Fruit fly (Drosophila melanogaster) whole organism, embryonic: ENCODE data around the gene Ntf-2.
A peak's percentile ranks its signal among the peaks of the same experiment; 100 is the strongest.

Source experiments
- B-H2 ChIP-seq: fragments of 200-800 bp; sonication (Bioruptor generic); optimal IDR thresholded peaks from 2 replicates; lab custom pipeline; 2018; ENCODE audit warnings: missing biosample characterization, mild to moderate bottlenecking, missing genetic modification characterization
- Bdp1 ChIP-seq: fragments of 200-800 bp; sonication (Bioruptor generic); optimal IDR thresholded peaks from 3 replicates; lab custom pipeline; 2016; ENCODE audit warnings: missing biosample characterization, missing genetic modification characterization
- Blimp-1 ChIP-seq: fragments of 200-800 bp; sonication (Bioruptor generic); optimal IDR thresholded peaks from 3 replicates; lab custom pipeline; 2018; ENCODE audit warnings: missing biosample characterization, missing genetic modification characterization, mild to moderate bottlenecking, moderate library complexity, missing genetic modification reagents
- CG10321 ChIP-seq: fragments of 200-800 bp; sonication (Bioruptor generic); IDR thresholded peaks from 2 replicates; pipeline ENCODE4 v1.3.6; 2022; ENCODE audit warnings: missing biosample characterization, missing genetic modification characterization
- CG10979 ChIP-seq: fragments of 200-800 bp; sonication (Bioruptor generic); optimal IDR thresholded peaks from 2 replicates; lab custom pipeline; 2018; ENCODE audit warnings: missing biosample characterization, mild to moderate bottlenecking, missing genetic modification characterization, moderate library complexity
- CG11560 ChIP-seq: fragments of 200-800 bp; sonication (Bioruptor generic); IDR thresholded peaks from 3 replicates; pipeline ENCODE4 v1.3.6; 2022; ENCODE audit warnings: missing biosample characterization, missing genetic modification characterization
- CG12236 ChIP-seq: fragments of 200-800 bp; sonication (Bioruptor generic); optimal IDR thresholded peaks from 2 replicates; lab custom pipeline; 2016; ENCODE audit warnings: missing biosample characterization, missing genetic modification characterization
- CG12744 ChIP-seq: fragments of 200-800 bp; sonication (Bioruptor generic); optimal IDR thresholded peaks from 2 replicates; lab custom pipeline; 2016; ENCODE audit warnings: missing biosample characterization, missing genetic modification characterization
- CG13624 ChIP-seq: fragments of 200-800 bp; sonication (Bioruptor generic); optimal IDR thresholded peaks from 2 replicates; lab custom pipeline; 2016; ENCODE audit warnings: missing biosample characterization, missing genetic modification characterization
- CG13894 ChIP-seq: fragments of 200-800 bp; sonication (Bioruptor generic); optimal IDR thresholded peaks from 3 replicates; lab custom pipeline; 2018; ENCODE audit warnings: missing biosample characterization, mild to moderate bottlenecking, missing genetic modification characterization, moderate library complexity
- CG14050 ChIP-seq: fragments of 200-800 bp; sonication (Bioruptor generic); IDR thresholded peaks from 3 replicates; pipeline ENCODE4 v1.3.6; 2022; ENCODE audit warnings: missing biosample characterization, missing genetic modification characterization
- CG14965 ChIP-seq: fragments of 200-800 bp; sonication (Bioruptor generic); optimal IDR thresholded peaks from 2 replicates; lab custom pipeline; 2016; ENCODE audit warnings: missing biosample characterization, missing genetic modification characterization, borderline replicate concordance
- CG1603 ChIP-seq: fragments of 200-800 bp; sonication (Bioruptor generic); optimal IDR thresholded peaks from 2 replicates; lab custom pipeline; 2019; ENCODE audit warnings: missing biosample characterization, mild to moderate bottlenecking, missing genetic modification characterization, moderate library complexity
- CG16779 ChIP-seq: fragments of 200-800 bp; sonication (Bioruptor generic); IDR thresholded peaks from 2 replicates; pipeline ENCODE4 v1.3.6; 2022; ENCODE audit warnings: missing biosample characterization, missing genetic modification characterization
- CG17359 ChIP-seq: fragments of 200-800 bp; sonication (Bioruptor generic); optimal IDR thresholded peaks from 3 replicates; lab custom pipeline; 2018; ENCODE audit warnings: missing biosample characterization, mild to moderate bottlenecking, missing genetic modification characterization, moderate library complexity
- CG17912 ChIP-seq: fragments of 200-800 bp; sonication (Bioruptor generic); optimal IDR thresholded peaks from 2 replicates; lab custom pipeline; 2018; ENCODE audit warnings: missing biosample characterization, mild to moderate bottlenecking, missing genetic modification characterization
- CG1832 ChIP-seq: fragments of 200-800 bp; sonication (Bioruptor generic); optimal IDR thresholded peaks from 2 replicates; lab custom pipeline; 2017; ENCODE audit warnings: missing biosample characterization, mild to moderate bottlenecking, missing genetic modification characterization, inconsistent platforms
- CG2202 ChIP-seq: fragments of 200-800 bp; sonication (Bioruptor generic); optimal IDR thresholded peaks from 2 replicates; lab custom pipeline; 2018; ENCODE audit warnings: missing biosample characterization, mild to moderate bottlenecking, missing genetic modification characterization
- CG2712 ChIP-seq: fragments of 200-800 bp; optimal IDR thresholded peaks from 3 replicates; lab custom pipeline; 2019; ENCODE audit warnings: missing biosample characterization, mild to moderate bottlenecking, missing genetic modification characterization, moderate library complexity
- CG3838 ChIP-seq: fragments of 200-800 bp; sonication (Bioruptor generic); optimal IDR thresholded peaks from 3 replicates; lab custom pipeline; 2016; ENCODE audit warnings: missing biosample characterization, missing genetic modification characterization
- CG43689 ChIP-seq: fragments of 200-800 bp; sonication (Bioruptor generic); IDR thresholded peaks from 2 replicates; pipeline ENCODE4 v1.3.6; 2022; ENCODE audit warnings: missing biosample characterization, missing genetic modification characterization
- CG4617 ChIP-seq: fragments of 200-800 bp; sonication (Bioruptor generic); optimal IDR thresholded peaks from 3 replicates; lab custom pipeline; 2016; ENCODE audit warnings: missing biosample characterization, missing genetic modification characterization, borderline replicate concordance
- CG4820 ChIP-seq: fragments of 200-800 bp; sonication (Bioruptor generic); optimal IDR thresholded peaks from 3 replicates; lab custom pipeline; 2016; ENCODE audit warnings: missing biosample characterization, missing genetic modification characterization
- CG6683 ChIP-seq: fragments of 200-800 bp; sonication (Bioruptor generic); optimal IDR thresholded peaks from 2 replicates; lab custom pipeline; 2017; ENCODE audit warnings: missing biosample characterization, mild to moderate bottlenecking, missing genetic modification characterization, missing genetic modification reagents
- Dad ChIP-seq: fragments of 200-800 bp; sonication (Bioruptor generic); optimal IDR thresholded peaks from 3 replicates; lab custom pipeline; 2016; ENCODE audit warnings: missing biosample characterization, missing genetic modification characterization
- Deaf1 ChIP-seq: fragments of 200-800 bp; optimal IDR thresholded peaks from 3 replicates; lab custom pipeline; 2019; ENCODE audit warnings: missing biosample characterization, mild to moderate bottlenecking, missing genetic modification characterization, moderate library complexity
- HLH3B ChIP-seq: fragments of 200-800 bp; sonication (Bioruptor generic); IDR thresholded peaks from 2 replicates; pipeline ENCODE4 v1.3.6; 2022; ENCODE audit warnings: missing biosample characterization, missing genetic modification characterization
- Hmx ChIP-seq: fragments of 200-800 bp; sonication (Bioruptor generic); optimal IDR thresholded peaks from 2 replicates; lab custom pipeline; 2016; ENCODE audit warnings: missing biosample characterization, missing genetic modification characterization
- Nf-YB ChIP-seq: fragments of 200-800 bp; sonication (Bioruptor generic); optimal IDR thresholded peaks from 3 replicates; lab custom pipeline; 2019; ENCODE audit warnings: missing biosample characterization, mild to moderate bottlenecking, missing genetic modification characterization, moderate library complexity
- TFAM ChIP-seq: fragments of 200-800 bp; sonication (Bioruptor generic); optimal IDR thresholded peaks from 2 replicates; lab custom pipeline; 2017; ENCODE audit warnings: missing biosample characterization, missing genetic modification characterization, inconsistent platforms
- aop ChIP-seq: fragments of 200-800 bp; sonication (Bioruptor generic); IDR thresholded peaks from 2 replicates; pipeline ENCODE4 v1.3.6; 2022; ENCODE audit warnings: missing biosample characterization, missing genetic modification characterization
- cas ChIP-seq: fragments of 200-800 bp; sonication (Bioruptor generic); IDR thresholded peaks from 2 replicates; pipeline ENCODE4 v1.3.6; 2022; ENCODE audit warnings: missing biosample characterization, missing genetic modification characterization
- cato ChIP-seq: fragments of 200-800 bp; sonication (Bioruptor generic); optimal IDR thresholded peaks from 2 replicates; lab custom pipeline; 2016; ENCODE audit warnings: missing biosample characterization, missing genetic modification characterization, borderline replicate concordance
- chif ChIP-seq, 2 experiments: fragments of 200-800 bp; sonication (Bioruptor generic); optimal IDR thresholded peaks; 3 replicates each; lab custom pipeline; 2016; ENCODE audit warnings: missing biosample characterization in 2 of 2, missing genetic modification characterization in 2 of 2
- dm ChIP-seq: fragments of 200-800 bp; sonication (Bioruptor generic); optimal IDR thresholded peaks from 3 replicates; lab custom pipeline; 2016; ENCODE audit warnings: missing biosample characterization, missing genetic modification characterization
- dmrt11E ChIP-seq: fragments of 200-800 bp; sonication (Bioruptor generic); optimal IDR thresholded peaks from 3 replicates; lab custom pipeline; 2018; ENCODE audit warnings: missing biosample characterization, mild to moderate bottlenecking, missing genetic modification characterization, moderate library complexity
- fd64A ChIP-seq: fragments of 200-800 bp; sonication (Bioruptor generic); optimal IDR thresholded peaks from 3 replicates; lab custom pipeline; 2018; ENCODE audit warnings: missing biosample characterization, mild to moderate bottlenecking, missing genetic modification characterization
- fru ChIP-seq: fragments of >200 bp; optimal IDR thresholded peaks from 2 replicates; lab custom pipeline; 2017
- gsb ChIP-seq: fragments of 200-800 bp; sonication (Bioruptor generic); IDR thresholded peaks from 2 replicates; pipeline ENCODE4 v1.3.6; 2022; ENCODE audit warnings: missing biosample characterization, missing genetic modification characterization
- hbn ChIP-seq: fragments of 200-800 bp; sonication (Bioruptor generic); IDR thresholded peaks from 2 replicates; pipeline ENCODE4 v1.3.6; 2022; ENCODE audit warnings: missing biosample characterization, missing genetic modification characterization; ENCODE audit not compliant: partially characterized antibody
- kni ChIP-seq: fragments of 200-800 bp; sonication (Bioruptor generic); optimal IDR thresholded peaks from 3 replicates; lab custom pipeline; 2017; ENCODE audit warnings: mild to moderate bottlenecking, missing biosample characterization, missing genetic modification reagents, missing genetic modification characterization
- maf-S ChIP-seq: fragments of 200-800 bp; sonication (Bioruptor generic); optimal IDR thresholded peaks from 2 replicates; lab custom pipeline; 2016; ENCODE audit warnings: missing biosample characterization, missing genetic modification characterization
- prd ChIP-seq, 3 experiments: fragments of >200 bp in 2 of 3; fragments of 200-800 bp in 1 of 3; sonication (Bioruptor generic) in 1 of 3; optimal IDR thresholded peaks in 2 of 3; IDR thresholded peaks in 1 of 3; 2 replicates in 2 of 3; 3 replicates in 1 of 3; pipeline versions ENCODE4 v1.3.6 to Lab custom; 2017 to 2022; ENCODE audit warnings: missing biosample characterization in 1 of 3, missing genetic modification characterization in 1 of 3
- pzg ChIP-seq: fragments of 200-800 bp; sonication (Bioruptor generic); optimal IDR thresholded peaks from 3 replicates; lab custom pipeline; 2018; ENCODE audit warnings: missing biosample characterization, mild to moderate bottlenecking, missing genetic modification characterization, moderate library complexity
- slp2 ChIP-seq: fragments of 200-800 bp; sonication (Bioruptor generic); optimal IDR thresholded peaks from 2 replicates; lab custom pipeline; 2016; ENCODE audit warnings: missing biosample characterization, missing genetic modification characterization
- sna ChIP-seq: fragments of 200-800 bp; sonication (Bioruptor generic); IDR thresholded peaks from 2 replicates; pipeline ENCODE4 v1.3.6; 2022; ENCODE audit warnings: missing biosample characterization, missing genetic modification characterization; ENCODE audit not compliant: partially characterized antibody
- tio ChIP-seq: fragments of 200-800 bp; sonication (Bioruptor generic); optimal IDR thresholded peaks from 2 replicates; lab custom pipeline; 2017; ENCODE audit warnings: missing biosample characterization, missing genetic modification characterization, inconsistent platforms
- trem ChIP-seq: fragments of 200-800 bp; optimal IDR thresholded peaks from 3 replicates; lab custom pipeline; 2019; ENCODE audit warnings: missing biosample characterization, mild to moderate bottlenecking, missing genetic modification characterization, moderate library complexity
- vnd ChIP-seq: fragments of 200-800 bp; sonication (Bioruptor generic); IDR thresholded peaks from 3 replicates; pipeline ENCODE4 v1.3.6; 2022; ENCODE audit warnings: missing biosample characterization, missing genetic modification characterization; ENCODE audit not compliant: partially characterized antibody
- vvl ChIP-seq: fragments of 200-800 bp; sonication (Bioruptor generic); IDR thresholded peaks from 2 replicates; pipeline ENCODE4 v1.3.6; 2022; ENCODE audit warnings: missing biosample characterization, missing genetic modification characterization

Ntf-2 gene

dm6 chrX:21058991-21059390 is 23.7 kb downstream of the Ntf-2 start (continued):
- TF ChIP-seq CG6683 (GFP tag; lab: Kevin White, UChicago) (peak; percentile 66), tio (peak; percentile 82), pzg (GFP tag; lab: Kevin White, UChicago) (no peak), CG11560 (tag; lab: Robert Waterston, UW) (peak; percentile 58; the same call in 1 of the 3 replicates), CG1832 (GFP tag; lab: Kevin White, UChicago) (no peak), Deaf1 (tag; lab: Kevin White, UChicago) (peak; percentile 58), CG16779 (GFP tag; lab: Robert Waterston, UW) (peak; percentile 68; the same call in 1 of the 2 replicates), cas (GFP tag; lab: Robert Waterston, UW) (no peak), Bdp1 (peak; percentile 81), CG13624 (peak; percentile 89), Dad (GFP tag; lab: Kevin White, UChicago) (peak; percentile 93), Blimp-1 (GFP tag; lab: Kevin White, UChicago) (peak; percentile 88), cato (GFP tag; lab: Kevin White, UChicago) (peak; percentile 75), B-H2 (GFP tag; lab: Kevin White, UChicago) (no peak), CG14965 (GFP tag; lab: Kevin White, UChicago) (peak; percentile 63), dmrt11E (tag; lab: Kevin White, UChicago) (peak; percentile 90), TFAM (GFP tag; lab: Kevin White, UChicago) (peak; percentile 31), vvl (peak; percentile 93), prd (optimal IDR thresholded peaks at IDR 0.05; lab: Kevin White, UChicago) (no peak), prd (GFP tag; IDR thresholded peaks at IDR 0.05; lab: Robert Waterston, UW) (peak; percentile 87), gsb (GFP tag; lab: Robert Waterston, UW) (peak; percentile 50), hbn (GFP tag; lab: Robert Waterston, UW) (no peak), CG12744 (GFP tag; lab: Kevin White, UChicago) (peak; percentile 72), CG4820 (GFP tag; lab: Kevin White, UChicago) (peak; percentile 84), CG12236 (GFP tag; lab: Kevin White, UChicago) (peak; percentile 65), maf-S (GFP tag; lab: Kevin White, UChicago) (peak; percentile 82), CG17912 (peak; percentile 80), HLH3B (GFP tag; lab: Robert Waterston, UW) (peak; percentile 88), CG4617 (GFP tag; lab: Kevin White, UChicago) (peak; percentile 60), CG3838 (peak; percentile 30), slp2 (GFP tag; lab: Kevin White, UChicago) (peak; percentile 84), CG43689 (GFP tag; lab: Robert Waterston, UW) (peak; percentile 80), sna (GFP tag; lab: Robert Waterston, UW) (no peak), kni (GFP tag; lab: Kevin White, UChicago) (peak; percentile 92), fd64A (GFP tag; lab: Kevin White, UChicago) (peak; percentile 83), CG10321 (GFP tag; lab: Robert Waterston, UW) (0 out of 2 replicates have a peak, but pooled peaks have one; percentile 56), vnd (GFP tag; lab: Robert Waterston, UW) (no peak), Hmx (GFP tag; lab: Kevin White, UChicago) (no peak), CG2712 (peak; percentile 88), fru (lab: Kevin White, UChicago) (no peak), CG17359 (tag; lab: Kevin White, UChicago) (peak; percentile 93), CG10979 (tag; lab: Kevin White, UChicago) (peak; percentile 91), trem (tag; lab: Kevin White, UChicago) (peak; percentile 59), CG14050 (GFP tag; lab: Robert Waterston, UW) (peak; percentile 85), chif (GFP tag; optimal IDR thresholded peaks at IDR 0.05; lab: Kevin White, UChicago) (peak; percentile 93 to 94), dm (peak; percentile 78), CG2202 (tag; lab: Kevin White, UChicago) (peak; percentile 84), CG13894 (tag; lab: Kevin White, UChicago) (no peak), Nf-YB (GFP tag; lab: Kevin White, UChicago) (peak; percentile 77), aop (GFP tag; lab: Robert Waterston, UW) (no peak; the same call in 1 of the 2 replicates), CG1603 (tag; lab: Kevin White, UChicago) (peak; percentile 95)
